Worm (Caenorhabditis elegans) whole organism, L4 larva: ENCODE data around the gene F31D4.2.
A peak's percentile ranks its signal among the peaks of the same experiment; 100 is the strongest.

Experiments used
- F37D6.2 ChIP-seq: sonication (generic microtip); optimal IDR thresholded peaks from 2 replicates; lab custom pipeline; 2016; ENCODE audit warnings: mild to moderate bottlenecking, missing genetic modification characterization, missing compliant biosample characterization
- aha-1 ChIP-seq: fragments of 150-350 bp; peaks from one replicate; lab custom pipeline; 2014; ENCODE audit warnings: missing biosample characterization, missing genetic modification characterization
- aly-2 ChIP-seq: sonication (generic microtip); optimal IDR thresholded peaks from 2 replicates; lab custom pipeline; 2018; ENCODE audit warnings: missing biosample characterization, missing genetic modification characterization
- ama-1 ChIP-seq: fragments of 150-350 bp; optimal IDR thresholded peaks from 2 replicates; lab custom pipeline; 2014; ENCODE audit warnings: inconsistent platforms, mixed read lengths
- attf-4 ChIP-seq: sonication (generic microtip); optimal IDR thresholded peaks from 3 replicates; lab custom pipeline; 2017; ENCODE audit warnings: missing biosample characterization, missing genetic modification characterization
- ces-1 ChIP-seq: fragments of 150-350 bp; sonication (generic microtip); optimal IDR thresholded peaks from 4 replicates; lab custom pipeline; 2014; ENCODE audit warnings: missing biosample characterization, missing genetic modification reagents, missing genetic modification characterization
- ctbp-1 ChIP-seq: fragments of 200-800 bp; sonication (Bioruptor generic); IDR thresholded peaks from 2 replicates; pipeline ENCODE4 v1.3.6; 2022; ENCODE audit warnings: missing genetic modification reagents, missing genetic modification characterization, missing compliant biosample characterization
- daf-12 ChIP-seq: fragments of 150-350 bp; optimal IDR thresholded peaks from 2 replicates; lab custom pipeline; 2014; ENCODE audit warnings: missing biosample characterization, missing genetic modification reagents, missing genetic modification characterization
- daf-16 ChIP-seq, 3 experiments: sonication (generic microtip); optimal IDR thresholded peaks; 2 replicates each; lab custom pipeline; 2016 to 2017; ENCODE audit warnings: missing genetic modification characterization in 3 of 3, missing genetic modification reagents in 3 of 3, mild to moderate bottlenecking in 2 of 3, missing compliant biosample characterization in 2 of 3, missing biosample characterization in 1 of 3, moderate library complexity in 1 of 3
- dmd-9 ChIP-seq: fragments of 200-800 bp; sonication (Bioruptor generic); IDR thresholded peaks from 2 replicates; pipeline ENCODE4 v1.3.6; 2022; ENCODE audit warnings: missing genetic modification reagents, missing genetic modification characterization, missing compliant biosample characterization
- dpl-1 ChIP-seq: fragments of 150-350 bp; optimal IDR thresholded peaks from 2 replicates; lab custom pipeline; 2014; ENCODE audit warnings: missing biosample characterization, missing genetic modification reagents, missing genetic modification characterization
- egl-27 ChIP-seq: sonication (generic microtip); optimal IDR thresholded peaks from 3 replicates; lab custom pipeline; 2017; ENCODE audit warnings: missing biosample characterization, missing genetic modification reagents, missing genetic modification characterization
- fkh-10 ChIP-seq: fragments of 150-350 bp; optimal IDR thresholded peaks from 2 replicates; lab custom pipeline; 2014; ENCODE audit warnings: missing biosample characterization, missing genetic modification reagents, missing genetic modification characterization
- hlh-30 ChIP-seq: sonication (generic microtip); optimal IDR thresholded peaks from 2 replicates; lab custom pipeline; 2017; ENCODE audit warnings: antibody characterized with exemption, mild to moderate bottlenecking, missing genetic modification characterization, missing compliant biosample characterization; ENCODE audit not compliant: insufficient read depth
- hmg-1.1 ChIP-seq: fragments of 200-800 bp; sonication (Bioruptor generic); IDR thresholded peaks from 2 replicates; pipeline ENCODE4 v1.3.6; 2022; ENCODE audit warnings: missing genetic modification reagents, missing genetic modification characterization, missing compliant biosample characterization
- jun-1 ChIP-seq: fragments of 150-350 bp; optimal IDR thresholded peaks from 2 replicates; lab custom pipeline; 2014; ENCODE audit warnings: missing biosample characterization, missing genetic modification reagents, missing genetic modification characterization
- lsy-2 ChIP-seq, 2 experiments: fragments of 150-350 bp in 1 of 2; sonication (generic microtip) in 1 of 2; optimal IDR thresholded peaks; 2 replicates each; lab custom pipeline; 2014 to 2017; ENCODE audit warnings: missing biosample characterization in 2 of 2, missing genetic modification characterization in 2 of 2
- mdl-1 ChIP-seq, 2 experiments: fragments of 150-350 bp in 1 of 2; sonication (generic microtip) in 1 of 2; optimal IDR thresholded peaks; 2 replicates each; lab custom pipeline; 2014 to 2017; ENCODE audit warnings: missing biosample characterization in 2 of 2, missing genetic modification characterization in 2 of 2
- mep-1 ChIP-seq: fragments of 150-350 bp; sonication (generic microtip); optimal IDR thresholded peaks from 3 replicates; lab custom pipeline; 2014; ENCODE audit warnings: missing biosample characterization, missing genetic modification characterization
- nhr-102 ChIP-seq: sonication (generic microtip); optimal IDR thresholded peaks from 2 replicates; lab custom pipeline; 2016; ENCODE audit warnings: mild to moderate bottlenecking, missing genetic modification characterization, moderate library complexity, missing compliant biosample characterization
- nhr-11 ChIP-seq: fragments of 150-350 bp; optimal IDR thresholded peaks from 2 replicates; lab custom pipeline; 2014; ENCODE audit warnings: missing biosample characterization, missing genetic modification characterization
- nhr-48 ChIP-seq: sonication (generic microtip); optimal IDR thresholded peaks from 2 replicates; lab custom pipeline; 2016; ENCODE audit warnings: mild to moderate bottlenecking, missing genetic modification characterization, missing compliant biosample characterization
- rbr-2 ChIP-seq: sonication (generic microtip); optimal IDR thresholded peaks from 2 replicates; lab custom pipeline; 2016; ENCODE audit warnings: missing genotype, missing genetic modification characterization, missing compliant biosample characterization
- spr-1 ChIP-seq: sonication (generic microtip); optimal IDR thresholded peaks from 2 replicates; lab custom pipeline; 2016; ENCODE audit warnings: mild to moderate bottlenecking, missing genetic modification characterization, missing compliant biosample characterization
- tra-1 ChIP-seq: fragments of 200-800 bp; sonication (Bioruptor generic); IDR thresholded peaks from 2 replicates; pipeline ENCODE4 v1.3.6; 2022; ENCODE audit warnings: missing genetic modification reagents, missing genetic modification characterization, missing compliant biosample characterization
- unc-130 ChIP-seq: sonication (generic microtip); optimal IDR thresholded peaks from 2 replicates; lab custom pipeline; 2016; ENCODE audit warnings: missing genetic modification reagents, missing genetic modification characterization, missing compliant biosample characterization
- unc-39 ChIP-seq: sonication (generic microtip); optimal IDR thresholded peaks from 2 replicates; lab custom pipeline; 2017; ENCODE audit warnings: missing biosample characterization, missing genetic modification characterization
- unc-62 ChIP-seq, 3 experiments: fragments of 150-350 bp in 1 of 3; sonication (generic microtip); optimal IDR thresholded peaks in 2 of 3; peaks in 1 of 3; 1 replicate in 1 of 3; 2 replicates in 2 of 3; lab custom pipeline; 2014 to 2017; ENCODE audit warnings: missing biosample characterization in 3 of 3, missing genetic modification characterization in 3 of 3, missing genetic modification reagents in 3 of 3, missing genotype in 1 of 3

The F31D4.2 gene

DNA sequence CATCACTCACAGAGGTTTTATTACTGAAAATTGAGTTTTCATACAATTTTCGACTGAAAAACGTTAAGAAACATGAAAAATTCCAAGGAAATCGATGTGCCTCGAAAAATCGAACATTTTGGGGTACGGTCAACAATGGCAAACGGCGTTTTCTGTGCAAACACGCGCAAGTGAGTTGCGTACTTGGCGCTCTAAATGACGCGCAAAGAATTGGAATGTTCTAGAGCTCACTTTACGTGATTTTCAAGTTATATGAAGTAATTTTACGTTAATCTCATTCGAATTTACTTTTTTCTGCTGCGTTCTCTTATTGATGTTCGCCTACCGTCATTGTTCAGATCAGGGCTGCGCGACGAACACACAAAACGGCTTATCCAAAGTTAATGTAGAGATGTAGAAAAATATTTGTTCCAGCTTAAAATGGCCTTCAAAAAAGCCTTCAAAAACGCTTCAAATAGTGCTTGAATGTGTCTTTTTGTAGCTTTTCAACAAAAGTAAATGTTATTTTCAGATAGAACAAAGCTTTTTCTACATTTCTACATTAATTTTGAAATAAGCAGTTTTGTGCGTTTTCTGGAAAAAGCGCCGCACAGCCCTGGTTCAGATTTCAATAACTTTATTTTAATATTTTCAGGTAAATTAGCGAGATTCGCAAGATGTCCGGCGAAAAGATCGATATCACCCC lies at the start of gene F31D4.2, which contains the start of gene fkb-6 (continued):
- TF ChIP-seq egl-27 (no peak), fkh-10 (GFP tag; lab: Kevin White, UChicago) (peak; percentile 50), nhr-11 (peak; percentile 8), unc-130 (GFP tag; lab: Kevin White, UChicago) (no peak), hmg-1.1 (GFP tag; lab: Robert Waterston, UW) (peak; percentile 61; the same call in 1 of the 2 replicates)

DNA sequence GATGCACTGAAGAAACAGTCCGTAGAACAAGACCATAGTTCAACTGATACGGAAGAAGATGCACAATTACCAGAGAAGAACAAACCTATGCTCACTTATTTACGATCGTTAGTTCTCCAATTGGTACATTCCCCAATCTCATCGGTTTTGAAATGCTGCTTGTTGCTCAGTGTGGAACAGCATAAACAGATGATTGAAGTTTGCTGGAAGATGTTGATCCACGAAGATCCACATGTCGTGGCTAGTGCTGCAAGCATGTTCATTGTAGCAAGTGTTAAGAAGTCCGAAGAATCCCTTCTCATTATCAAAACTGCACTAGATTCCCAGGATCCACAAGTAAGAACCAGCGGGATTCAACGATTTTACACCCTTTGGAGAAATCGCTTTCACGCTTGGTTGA lies 46.5 kb upstream of the F31D4.2 start:
- TF ChIP-seq nhr-102 (tag; lab: Kevin White, UChicago) (no peak), unc-62 (GFP tag; optimal IDR thresholded peaks at IDR 0.05 in 1 of 2; lab: Kevin White, UChicago) (peak in 1 of 2 experiments; percentile 94), unc-62 (tag; optimal IDR thresholded peaks at IDR 0.05; lab: Kevin White, UChicago) (no peak)

DNA sequence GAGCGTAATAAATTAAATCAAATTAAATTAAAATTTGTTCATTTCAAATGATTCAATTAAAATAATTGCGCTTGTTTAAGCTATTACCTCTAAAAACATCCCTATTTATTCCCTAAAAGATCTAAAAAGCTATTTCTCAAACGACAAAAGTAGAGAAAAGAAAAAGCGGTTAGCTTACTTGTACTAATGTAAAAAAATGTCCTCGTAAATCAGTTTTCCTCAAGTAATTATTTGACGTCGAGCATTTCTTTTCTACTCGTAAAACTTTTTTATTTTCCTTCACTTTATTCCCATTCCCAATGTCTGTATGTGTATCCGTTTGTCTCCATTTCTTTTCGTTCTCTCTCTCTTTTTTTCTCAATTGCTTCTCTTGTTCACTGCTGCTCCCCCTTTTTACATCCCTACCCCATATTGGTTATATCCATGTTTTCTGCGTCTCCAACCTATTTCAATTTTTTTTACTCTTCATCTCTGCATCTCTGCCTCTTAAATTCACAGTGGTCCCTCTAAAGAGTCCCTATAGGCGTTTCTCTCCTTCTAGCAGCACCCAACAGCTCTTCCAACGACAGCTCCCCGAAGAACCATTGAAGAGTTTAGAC lies 33.8 kb upstream of the F31D4.2 start, which contains the start of gene unc-80:
unc-80 (plus strand) TSS at position 533 of the 599 bp plus-strand sequence.
- TF ChIP-seq F37D6.2 (tag; lab: Kevin White, UChicago) (peak; percentile 25), fkh-10 (GFP tag; lab: Kevin White, UChicago) (peak; percentile 87), ctbp-1 (GFP tag; lab: Robert Waterston, UW) (peak; percentile 38; the same call in 1 of the 2 replicates), nhr-48 (tag; lab: Kevin White, UChicago) (peak; percentile 5), spr-1 (tag; lab: Kevin White, UChicago) (no peak), hlh-30 (tag; lab: Kevin White, UChicago) (peak; percentile 8), dpl-1 (GFP tag; lab: Kevin White, UChicago) (peak; percentile 2), ama-1 (no peak), daf-16 (GFP tag; optimal IDR thresholded peaks at IDR 0.05; lab: Kevin White, UChicago) (no peak), daf-16 (tag; optimal IDR thresholded peaks at IDR 0.05; lab: Kevin White, UChicago) (no peak), unc-39 (no peak), unc-62 (GFP tag; optimal IDR thresholded peaks at IDR 0.05 in 1 of 2; lab: Kevin White, UChicago) (peak in 1 of 2 experiments; percentile 89), unc-62 (tag; optimal IDR thresholded peaks at IDR 0.05; lab: Kevin White, UChicago) (no peak), lsy-2 (tag; optimal IDR thresholded peaks at IDR 0.05; lab: Kevin White, UChicago) (peak in 1 of 2 experiments; percentile 69), jun-1 (tag; lab: Kevin White, UChicago) (no peak), rbr-2 (tag; lab: Kevin White, UChicago) (peak; percentile 62), tra-1 (no peak), unc-130 (GFP tag; lab: Kevin White, UChicago) (no peak), daf-12 (tag; lab: Kevin White, UChicago) (no peak), mep-1 (tag; lab: Kevin White, UChicago) (peak; percentile 71), mdl-1 (tag; optimal IDR thresholded peaks at IDR 0.05; lab: Kevin White, UChicago) (no peak), hmg-1.1 (GFP tag; lab: Robert Waterston, UW) (peak; percentile 66)

DNA sequence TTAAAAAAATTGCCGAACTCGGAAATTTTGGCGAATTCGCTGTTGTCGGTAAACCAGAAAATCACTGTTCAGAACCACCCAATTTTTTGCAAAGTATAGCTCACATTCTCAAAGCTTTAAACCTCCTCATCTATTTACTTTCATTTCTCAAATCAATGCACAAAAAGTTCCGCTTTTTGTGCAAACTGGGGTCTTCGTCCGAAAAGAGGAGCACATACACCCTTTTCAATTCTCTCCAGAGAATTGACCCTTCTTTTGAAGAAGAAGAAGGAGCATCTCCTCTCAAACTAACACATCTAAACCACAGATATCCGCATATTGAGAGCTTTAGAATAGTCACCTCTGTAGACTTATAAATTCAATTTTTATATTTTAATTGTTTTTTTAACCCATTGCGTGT lies 30.0 kb upstream of the F31D4.2 start:
- TF ChIP-seq attf-4 (tag; lab: Kevin White, UChicago) (no peak), aha-1 (tag; lab: Kevin White, UChicago) (peak; percentile 70), unc-62 (GFP tag; optimal IDR thresholded peaks at IDR 0.05 in 1 of 2; lab: Kevin White, UChicago) (peak in 1 of 2 experiments; percentile 62), unc-62 (tag; optimal IDR thresholded peaks at IDR 0.05; lab: Kevin White, UChicago) (no peak), aly-2 (no peak), dmd-9 (GFP tag; lab: Robert Waterston, UW) (no peak)

DNA sequence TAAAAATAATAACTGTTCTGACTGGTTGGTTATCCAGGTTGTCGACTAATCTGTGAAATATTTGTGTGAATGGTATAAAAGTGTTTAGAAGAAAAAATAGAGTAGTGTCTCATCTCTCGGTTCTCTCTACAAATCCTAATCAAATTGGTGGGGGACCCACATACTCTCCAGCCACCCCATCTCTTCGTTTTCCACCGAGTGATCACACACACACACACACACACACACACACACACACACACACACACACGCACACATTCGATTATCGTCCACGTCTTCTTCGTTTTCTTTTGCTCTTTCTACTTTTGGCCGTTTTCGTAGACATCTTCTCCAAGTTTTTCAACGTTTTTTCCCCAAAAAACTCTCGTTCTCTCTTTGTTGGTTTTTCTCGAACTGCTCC lies 27.8 kb upstream of the F31D4.2 start:
- TF ChIP-seq fkh-10 (GFP tag; lab: Kevin White, UChicago): peak; percentile 55
- no peak for TF ChIP-seq ama-1
- peak; percentile 85 for TF ChIP-seq ces-1 (GFP tag; lab: Kevin White, UChicago)
